Fruit fly (Drosophila melanogaster): ENCODE measurements around the gene CG34174.

dm6 chr2L:2184659-2185058 is 29.4 kb upstream of the CG34174 start:
- TF ChIP-seq CG6808 (GFP tag; optimal IDR thresholded peaks at IDR 0.05), result no peak
- TF ChIP-seq Gug (GFP tag; IDR thresholded peaks at IDR 0.05), result 0 out of 2 replicates have a peak, but pooled peaks have one; percentile 46
- TF ChIP-seq spab (GFP tag; optimal IDR thresholded peaks at IDR 0.05), result no peak
- TF ChIP-seq pdm3 (GFP tag; optimal IDR thresholded peaks at IDR 0.05), result peak; percentile 43
- peak; percentile 81 for TF ChIP-seq svp (GFP tag)
- TF ChIP-seq CG11902 (GFP tag; optimal IDR thresholded peaks at IDR 0.05), result no peak
- peak; percentile 17 for TF ChIP-seq topi (GFP tag; optimal IDR thresholded peaks at IDR 0.05)
- no peak for TF ChIP-seq Hr4 (GFP tag; optimal IDR thresholded peaks at IDR 0.05)
- peak; percentile 26 for TF ChIP-seq CG8632 (GFP tag; optimal IDR thresholded peaks at IDR 0.05)
- TF ChIP-seq Lpt (GFP tag; optimal IDR thresholded peaks at IDR 0.05), result no peak
- no peak for TF ChIP-seq fd59A (GFP tag; optimal IDR thresholded peaks at IDR 0.05)

Data from whole organism, prepupa.